Worm (Caenorhabditis elegans): ENCODE data around the gene col-127.
"Not testable (repeated sequence)": the region's sequence is repeated elsewhere in the genome, so short reads cannot be mapped to it uniquely, and the experiment has no call there.

col-127 gene

DNA sequence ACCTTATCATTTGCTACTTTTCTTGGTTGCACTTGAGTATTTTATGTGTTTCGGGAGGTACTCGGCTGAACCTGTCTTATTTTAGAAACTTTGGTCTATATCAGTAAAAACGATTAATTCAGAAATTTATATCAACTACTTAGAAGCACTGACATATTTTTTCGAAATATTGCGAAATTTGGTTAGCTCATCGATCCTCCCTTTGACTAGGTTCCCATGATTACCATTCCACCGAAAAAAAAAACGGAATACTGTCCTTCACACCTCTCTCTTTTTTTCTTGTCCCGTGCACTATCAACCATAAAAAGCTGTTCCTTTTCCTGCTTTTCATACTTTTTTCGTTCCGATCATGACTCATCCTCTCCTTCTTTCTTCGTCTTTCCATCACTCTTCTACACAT, 19.2 kb upstream of the col-127 start:
- TF ChIP-seq dao-5 (tag; optimal IDR thresholded peaks at IDR 0.05) = no peak
- no peak for TF ChIP-seq W03F9.2 (tag; optimal IDR thresholded peaks at IDR 0.05)
- TF ChIP-seq him-1 (tag; optimal IDR thresholded peaks at IDR 0.05) = no peak

DNA sequence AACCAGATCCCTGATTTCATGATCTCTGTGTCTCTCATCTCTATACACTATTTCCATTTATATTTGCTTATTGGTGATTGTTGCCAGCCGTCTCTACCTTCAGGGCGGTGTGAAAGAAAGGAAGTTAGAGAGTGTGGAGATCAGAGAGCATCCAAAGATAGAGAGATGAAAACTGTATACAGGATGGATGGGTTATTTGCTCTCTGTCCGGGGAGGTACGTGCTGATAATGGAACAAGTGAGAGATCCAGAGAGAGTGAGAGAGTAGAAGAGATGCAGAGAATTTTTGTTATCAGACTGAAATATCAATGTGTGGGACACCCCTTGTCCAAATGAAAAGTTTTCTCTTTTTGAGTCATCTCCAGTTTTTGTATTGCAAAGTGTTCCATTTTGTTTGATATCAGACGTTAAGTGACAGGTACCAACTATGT, 18.1 kb upstream of the col-127 start:
- no peak for TF ChIP-seq him-1 (tag; optimal IDR thresholded peaks at IDR 0.05)
- TF ChIP-seq dao-5 (tag; optimal IDR thresholded peaks at IDR 0.05) = no peak
- TF ChIP-seq W03F9.2 (tag; optimal IDR thresholded peaks at IDR 0.05) = no peak

ce11 chrIV:11276026-11276425, 10.0 kb upstream of the col-127 start:
- TF ChIP-seq W03F9.2 (tag; optimal IDR thresholded peaks at IDR 0.05) (no peak), dao-5 (tag; optimal IDR thresholded peaks at IDR 0.05) (no peak), him-1 (tag; optimal IDR thresholded peaks at IDR 0.05) (no peak)

DNA sequence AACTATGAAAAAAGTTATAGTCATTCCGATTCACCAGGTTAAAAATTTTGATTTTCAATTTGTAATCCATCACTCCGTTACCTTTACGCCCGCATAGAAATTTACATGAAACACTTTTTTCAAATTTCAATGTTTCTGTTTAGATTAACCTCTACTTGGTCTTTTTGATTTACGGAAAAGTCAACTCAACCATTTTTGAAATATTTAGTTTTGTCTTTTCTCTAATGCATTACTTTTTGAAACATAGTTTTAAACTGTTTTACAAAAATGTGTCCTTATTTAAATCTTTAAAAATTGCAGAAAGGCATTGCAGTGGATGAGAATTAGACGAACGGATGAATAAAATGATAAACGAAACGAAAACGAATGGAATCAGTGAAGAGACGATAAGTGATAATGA, 7.2 kb upstream of the col-127 start, which contains the start of gene gtl-2:
TSS of gene gtl-2 (plus strand) at position 301 of the 400 bp plus-strand sequence.
- TF ChIP-seq dao-5 (tag; optimal IDR thresholded peaks at IDR 0.05) (no peak), him-1 (tag; optimal IDR thresholded peaks at IDR 0.05) (no peak), W03F9.2 (tag; optimal IDR thresholded peaks at IDR 0.05) (no peak)

DNA sequence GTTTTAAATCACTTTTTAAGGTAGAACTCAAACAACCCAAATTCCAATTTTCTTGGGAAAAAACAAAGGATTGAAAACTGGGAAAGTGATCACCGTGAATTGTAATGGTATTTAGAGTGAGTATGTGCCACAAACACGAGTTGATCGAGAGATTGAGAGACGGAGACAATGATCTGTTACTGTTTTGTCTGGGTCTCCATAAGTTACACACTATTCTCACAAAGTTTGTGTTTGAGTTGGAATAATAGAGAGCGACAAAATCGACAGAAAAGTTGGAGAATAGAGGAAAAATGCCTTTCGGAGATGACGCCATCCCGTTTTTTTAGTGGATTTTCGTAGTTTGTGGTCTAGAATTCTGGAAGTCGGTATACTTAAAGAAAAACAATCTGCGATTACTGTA, 5.3 kb upstream of the col-127 start, which contains the start of gene nhr-7:
TSS of gene nhr-7 (minus strand) at position 101 of the 400 bp plus-strand sequence.
- no peak for TF ChIP-seq dao-5 (tag; optimal IDR thresholded peaks at IDR 0.05)
- no peak for TF ChIP-seq him-1 (tag; optimal IDR thresholded peaks at IDR 0.05)
- no peak for TF ChIP-seq W03F9.2 (tag; optimal IDR thresholded peaks at IDR 0.05)

ce11 chrIV:11269483-11269882, 3.5 kb upstream of the col-127 start:
- no peak for TF ChIP-seq W03F9.2 (tag; optimal IDR thresholded peaks at IDR 0.05)
- TF ChIP-seq him-1 (tag; optimal IDR thresholded peaks at IDR 0.05) = no peak
- TF ChIP-seq dao-5 (tag; optimal IDR thresholded peaks at IDR 0.05) = no peak

DNA sequence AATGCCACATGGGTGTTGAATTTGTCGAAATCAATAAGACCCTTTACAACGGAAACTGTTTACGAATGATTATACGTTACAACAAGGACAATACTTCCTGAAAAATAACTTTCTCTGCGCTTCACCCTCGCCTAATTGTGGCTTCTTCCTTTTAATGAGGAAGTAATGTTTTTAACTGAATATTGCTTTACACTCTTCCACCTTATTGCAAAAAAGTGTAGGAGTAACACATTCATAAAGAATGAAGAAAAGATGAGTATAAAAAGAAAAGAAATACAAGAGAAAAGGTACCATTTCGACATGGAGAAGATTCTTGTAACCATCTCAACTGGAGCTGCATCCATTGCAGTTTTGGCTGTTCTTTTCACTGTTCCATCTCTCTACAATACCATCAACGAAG, 2.9 kb downstream of the col-127 start, which contains the start of gene col-126:
TSS of gene col-126 (plus strand) at position 301 of the 400 bp plus-strand sequence.
- not testable (repeated sequence) for TF ChIP-seq dao-5, W03F9.2, him-1 (tag; optimal IDR thresholded peaks at IDR 0.05)

- TF ChIP-seq him-1 (tag; optimal IDR thresholded peaks at IDR 0.05) (no peak), W03F9.2 (tag; optimal IDR thresholded peaks at IDR 0.05) (no peak), dao-5 (tag; optimal IDR thresholded peaks at IDR 0.05) (no peak)
Observed at ce11 chrIV:11261535-11261934, 4.5 kb downstream of the col-127 start, which contains the start of gene F54D1.1. Gene F54D1.1 (plus strand): TSS chrIV:11261835.

DNA sequence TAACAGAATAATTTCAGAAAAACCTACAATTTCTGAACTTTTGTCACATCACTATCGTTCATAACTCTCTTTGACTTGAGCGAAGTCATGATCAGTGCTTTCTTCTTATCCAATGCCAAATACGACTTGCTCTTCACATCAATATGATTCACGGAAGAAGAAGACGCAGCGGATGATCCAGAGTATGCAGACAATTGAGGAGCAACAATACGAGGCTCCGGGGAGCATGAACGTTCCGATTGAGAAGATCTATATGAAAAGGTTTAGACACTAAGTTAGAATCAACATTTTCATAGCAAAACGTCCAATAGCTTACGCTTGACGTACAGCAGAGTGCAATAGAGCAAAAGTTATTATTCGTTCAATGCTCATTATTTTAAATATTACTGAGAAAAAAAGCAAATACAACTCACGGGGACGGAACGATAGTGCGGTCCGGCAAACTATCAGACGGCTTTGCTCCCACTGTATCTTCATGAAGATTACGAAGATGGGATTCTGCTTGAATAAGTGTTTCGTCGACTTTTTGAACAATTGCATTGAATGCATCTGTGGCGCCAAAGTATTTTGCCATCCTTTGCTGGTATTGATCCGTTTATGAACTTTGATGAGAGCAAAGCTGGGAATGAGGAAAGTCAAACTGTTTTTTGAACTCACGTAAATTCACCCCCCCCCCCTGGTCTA, 5.3 kb downstream of the col-127 start, which contains the start of gene C05C12.5:
TSS of gene C05C12.5 (minus strand) at position 642 of the 684 bp plus-strand sequence.
- TF ChIP-seq him-1 (tag; optimal IDR thresholded peaks at IDR 0.05) (no peak), W03F9.2 (tag; optimal IDR thresholded peaks at IDR 0.05) (no peak), dao-5 (tag; optimal IDR thresholded peaks at IDR 0.05) (no peak)

- TF ChIP-seq W03F9.2 (tag; optimal IDR thresholded peaks at IDR 0.05) (no peak), him-1 (tag; optimal IDR thresholded peaks at IDR 0.05) (no peak), dao-5 (tag; optimal IDR thresholded peaks at IDR 0.05) (no peak)
Observed at ce11 chrIV:11259485-11259972, 6.5 kb downstream of the col-127 start, which contains the start of gene gtl-1. Gene gtl-1 (minus strand): TSS chrIV:11259535.

- TF ChIP-seq W03F9.2 (tag; optimal IDR thresholded peaks at IDR 0.05) (no peak), dao-5 (tag; optimal IDR thresholded peaks at IDR 0.05) (no peak), him-1 (tag; optimal IDR thresholded peaks at IDR 0.05) (no peak)
Observed at ce11 chrIV:11257476-11257875, 8.5 kb downstream of the col-127 start.

ce11 chrIV:11253689-11254088, 12.3 kb downstream of the col-127 start, which contains the start of gene C05C12.1:
Gene C05C12.1 (plus strand): TSS chrIV:11253989.
- not testable (repeated sequence) for TF ChIP-seq dao-5, W03F9.2, him-1 (tag; optimal IDR thresholded peaks at IDR 0.05)

DNA sequence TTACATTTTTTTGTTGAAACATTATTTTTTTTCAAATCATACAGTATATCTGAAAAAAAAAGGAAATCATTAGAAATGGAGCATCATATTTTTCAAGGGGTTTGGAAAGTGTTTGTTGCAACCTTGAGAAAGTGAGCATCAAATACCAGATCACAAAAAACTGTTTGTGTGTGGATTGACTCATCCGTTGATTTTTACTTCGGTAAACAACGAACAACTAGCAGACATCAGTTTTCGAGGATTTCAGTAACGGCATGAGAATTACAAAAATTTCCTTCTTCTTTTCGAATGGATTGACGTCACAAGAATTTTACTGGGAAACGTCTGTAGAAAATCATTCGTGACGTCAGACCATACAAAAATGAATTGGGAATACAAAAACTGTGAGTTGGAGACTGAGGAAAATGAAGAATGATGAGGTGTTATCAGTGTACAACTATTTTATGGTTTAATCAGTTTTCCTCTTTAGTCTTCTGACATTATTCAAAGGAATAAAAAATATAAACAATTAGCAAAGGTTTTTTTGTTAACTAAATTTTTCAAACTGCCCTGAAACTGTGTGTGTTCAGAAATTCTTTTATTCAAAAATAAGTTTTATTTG, 17.9 kb downstream of the col-127 start, which contains the start of gene C05C12.4:
TSS of gene C05C12.4 (minus strand) at position 51 of the 601 bp plus-strand sequence.
- TF ChIP-seq W03F9.2 (tag; optimal IDR thresholded peaks at IDR 0.05) = no peak
- no peak for TF ChIP-seq him-1 (tag; optimal IDR thresholded peaks at IDR 0.05)
- TF ChIP-seq dao-5 (tag; optimal IDR thresholded peaks at IDR 0.05) = no peak

DNA sequence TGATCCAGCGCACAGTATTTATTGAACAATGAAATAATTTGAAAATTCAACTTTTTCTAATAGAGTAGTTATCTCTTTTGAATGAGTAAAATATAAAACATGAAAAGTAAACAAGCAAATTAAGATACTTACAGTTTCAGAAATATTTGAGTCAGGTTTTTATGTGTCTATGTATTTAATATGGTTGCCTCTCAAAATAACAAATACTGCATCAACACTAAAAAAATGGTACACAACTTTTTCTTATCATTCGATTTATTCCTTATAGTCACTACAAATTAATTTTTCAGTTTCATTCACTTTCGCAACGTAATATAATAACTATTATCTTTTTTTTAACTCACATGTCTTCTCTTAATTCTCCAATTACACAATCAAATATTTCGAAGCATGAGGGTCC, 18.6 kb downstream of the col-127 start:
- TF ChIP-seq dao-5 (tag; optimal IDR thresholded peaks at IDR 0.05) (no peak), him-1 (tag; optimal IDR thresholded peaks at IDR 0.05) (no peak), W03F9.2 (tag; optimal IDR thresholded peaks at IDR 0.05) (no peak)

Data from whole organism, L4/young adult.